Fruit fly (Drosophila melanogaster): ENCODE measurements around the gene sog.

- no peak for TF ChIP-seq otp (GFP tag; IDR thresholded peaks at IDR 0.05)
- no peak for TF ChIP-seq CG14441 (GFP tag; IDR thresholded peaks at IDR 0.05)
- TF ChIP-seq gsb-n (tag; optimal IDR thresholded peaks at IDR 0.05) = no peak
- no peak for TF ChIP-seq CG17361 (GFP tag; IDR thresholded peaks at IDR 0.05)
Observed at dm6 chrX:15568983-15569370, 64.3 kb downstream of the sog start, which contains the start of gene CG7860.
